Worm (Caenorhabditis elegans) whole organism, mixed stage, embryonic: ENCODE data around the gene cyn-13.

ENCODE experiments used
- cnd-1 ChIP-seq: fragments of 200-800 bp; sonication (Bioruptor generic); optimal IDR thresholded peaks from 2 replicates; lab custom pipeline; 2018; ENCODE audit warnings: mild to moderate bottlenecking, missing genetic modification characterization, missing compliant biosample characterization
- lsy-2 ChIP-seq: fragments of 150-350 bp; optimal IDR thresholded peaks from 2 replicates; lab custom pipeline; 2014; ENCODE audit warnings: missing biosample characterization, missing genetic modification characterization
- mep-1 ChIP-seq: fragments of 150-350 bp; optimal IDR thresholded peaks from 2 replicates; lab custom pipeline; 2017; ENCODE audit warnings: missing biosample characterization, missing genetic modification reagents, missing genetic modification characterization, inconsistent platforms
- nhr-12 ChIP-seq: fragments of 150-350 bp; optimal IDR thresholded peaks from 2 replicates; lab custom pipeline; 2014; ENCODE audit warnings: missing biosample characterization, missing genetic modification characterization
- nhr-28 ChIP-seq: fragments of 150-350 bp; optimal IDR thresholded peaks from 2 replicates; lab custom pipeline; 2014; ENCODE audit warnings: missing biosample characterization, missing genetic modification characterization
- nhr-76 ChIP-seq: sonication (generic microtip); optimal IDR thresholded peaks from 2 replicates; lab custom pipeline; 2017; ENCODE audit warnings: missing biosample characterization, missing genetic modification characterization
- pha-4 ChIP-seq: fragments of 150-350 bp; optimal IDR thresholded peaks from 2 replicates; lab custom pipeline; 2018; ENCODE audit warnings: missing biosample characterization, missing genetic modification reagents, missing genetic modification characterization
- unc-39 ChIP-seq: fragments of 150-350 bp; optimal IDR thresholded peaks from 2 replicates; lab custom pipeline; 2014; ENCODE audit warnings: missing biosample characterization, missing genetic modification characterization

- TF ChIP-seq mep-1 (tag; lab: Kevin White, UChicago) (no peak), nhr-12 (tag; lab: Kevin White, UChicago) (no peak), nhr-76 (no peak), pha-4 (tag; lab: Kevin White, UChicago) (no peak), cnd-1 (no peak), unc-39 (no peak), lsy-2 (no peak), nhr-28 (no peak)
These were observed 14.7 kb upstream of the cyn-13 start, which contains the start of the genes Y116A8C.37 and Y116A8C.38 for ce11 chrIV:17131035-17131595.
